Worm (Caenorhabditis elegans): Measurements from ENCODE around the gene immt-2.

ce11 chrV:16833672-16834071, 44.6 kb downstream of the immt-2 start:
- TF ChIP-seq ceh-82 (tag; optimal IDR thresholded peaks at IDR 0.05) (no peak), mab-5 (tag; optimal IDR thresholded peaks at IDR 0.05) (no peak)

All from whole organism, L2 larva.